Fruit fly (Drosophila melanogaster) whole organism, embryonic: ENCODE results near the gene hry.

ENCODE experiments used
- Atf3 ChIP-seq: fragments of 200-800 bp; sonication (Bioruptor generic); optimal IDR thresholded peaks from 3 replicates; lab custom pipeline; 2016; ENCODE audit warnings: missing biosample characterization, missing genetic modification characterization
- Awh ChIP-seq: fragments of 200-800 bp; sonication (Bioruptor generic); IDR thresholded peaks from 2 replicates; pipeline ENCODE4, ENCODE4 v1.3.6; 2022; ENCODE audit warnings: missing biosample characterization, missing genetic modification characterization
- Bdp1 ChIP-seq: fragments of 200-800 bp; sonication (Bioruptor generic); optimal IDR thresholded peaks from 3 replicates; lab custom pipeline; 2016; ENCODE audit warnings: missing biosample characterization, missing genetic modification characterization
- CG10147 ChIP-seq: fragments of 200-800 bp; sonication (Bioruptor generic); optimal IDR thresholded peaks from 2 replicates; lab custom pipeline; 2019; ENCODE audit warnings: missing biosample characterization, mild to moderate bottlenecking, missing genetic modification characterization, moderate library complexity
- CG10274 ChIP-seq: fragments of 200-800 bp; sonication (Bioruptor generic); optimal IDR thresholded peaks from 3 replicates; lab custom pipeline; 2017; ENCODE audit warnings: missing biosample characterization, mild to moderate bottlenecking, missing genetic modification characterization
- CG11695 ChIP-seq: fragments of 200-800 bp; sonication (Bioruptor generic); IDR thresholded peaks from 3 replicates; pipeline ENCODE4 v1.3.6; 2022; ENCODE audit warnings: missing biosample characterization, missing genetic modification characterization
- CG17568 ChIP-seq: fragments of 200-800 bp; sonication (Bioruptor generic); optimal IDR thresholded peaks from 2 replicates; lab custom pipeline; 2018; ENCODE audit warnings: missing biosample characterization, mild to moderate bottlenecking, missing genetic modification characterization, moderate library complexity
- CG17802 ChIP-seq: fragments of 200-800 bp; sonication (Bioruptor generic); optimal IDR thresholded peaks from 2 replicates; lab custom pipeline; 2018; ENCODE audit warnings: missing biosample characterization, mild to moderate bottlenecking, missing genetic modification characterization, moderate library complexity
- CG1832 ChIP-seq: fragments of 200-800 bp; sonication (Bioruptor generic); optimal IDR thresholded peaks from 2 replicates; lab custom pipeline; 2017; ENCODE audit warnings: missing biosample characterization, mild to moderate bottlenecking, missing genetic modification characterization, inconsistent platforms
- CG2889 ChIP-seq: fragments of 200-800 bp; sonication (Bioruptor generic); IDR thresholded peaks from 3 replicates; pipeline ENCODE4 v1.3.6; 2022; ENCODE audit warnings: missing biosample characterization, missing genetic modification characterization
- CG3281 ChIP-seq: fragments of 200-800 bp; sonication (Bioruptor generic); optimal IDR thresholded peaks from 3 replicates; lab custom pipeline; 2017; ENCODE audit warnings: missing biosample characterization, mild to moderate bottlenecking, missing genetic modification characterization
- CG33213 ChIP-seq: fragments of 200-800 bp; sonication (Bioruptor generic); optimal IDR thresholded peaks from 3 replicates; lab custom pipeline; 2016; ENCODE audit warnings: missing biosample characterization, missing genetic modification characterization
- CG4854 ChIP-seq: fragments of 200-800 bp; sonication (Bioruptor generic); optimal IDR thresholded peaks from 2 replicates; lab custom pipeline; 2016; ENCODE audit warnings: missing biosample characterization, missing genetic modification characterization, inconsistent platforms
- CG6254 ChIP-seq: fragments of 200-800 bp; sonication (Bioruptor generic); optimal IDR thresholded peaks from 3 replicates; lab custom pipeline; 2017; ENCODE audit warnings: mild to moderate bottlenecking, missing biosample characterization, missing genetic modification reagents, missing genetic modification characterization
- CG6765 ChIP-seq: fragments of 200-800 bp; sonication (Bioruptor generic); optimal IDR thresholded peaks from 3 replicates; lab custom pipeline; 2017; ENCODE audit warnings: missing biosample characterization, mild to moderate bottlenecking, missing genetic modification characterization
- CG7556 ChIP-seq: fragments of 200-800 bp; sonication (Bioruptor generic); optimal IDR thresholded peaks from 2 replicates; lab custom pipeline; 2017; ENCODE audit warnings: missing biosample characterization, mild to moderate bottlenecking, missing genetic modification characterization
- CG9215 ChIP-seq: fragments of 200-800 bp; sonication (Bioruptor generic); IDR thresholded peaks from 2 replicates; pipeline ENCODE4 v1.3.6; 2022; ENCODE audit warnings: missing biosample characterization, missing genetic modification characterization
- CG9797 ChIP-seq: fragments of 200-800 bp; sonication (Bioruptor generic); optimal IDR thresholded peaks from 3 replicates; lab custom pipeline; 2018; ENCODE audit warnings: missing biosample characterization, mild to moderate bottlenecking, missing genetic modification characterization
- CTCF ChIP-seq: fragments of 200-800 bp; sonication (Bioruptor generic); optimal IDR thresholded peaks from 2 replicates; lab custom pipeline; 2017; ENCODE audit warnings: missing biosample characterization, mild to moderate bottlenecking, missing genetic modification characterization, moderate library complexity
- E2f2 ChIP-seq: fragments of 200-800 bp; sonication (Bioruptor generic); IDR thresholded peaks from 2 replicates; pipeline ENCODE4 v1.3.6; 2022; ENCODE audit warnings: missing biosample characterization, missing genetic modification characterization
- Fer2 ChIP-seq: fragments of 200-800 bp; sonication (Bioruptor generic); optimal IDR thresholded peaks from 2 replicates; lab custom pipeline; 2018; ENCODE audit warnings: missing biosample characterization, mild to moderate bottlenecking, missing genetic modification characterization, moderate library complexity
- HLH54F ChIP-seq: fragments of 200-800 bp; sonication (Bioruptor generic); optimal IDR thresholded peaks from 3 replicates; lab custom pipeline; 2016; ENCODE audit warnings: missing biosample characterization, missing genetic modification characterization
- Med ChIP-seq: fragments of 200-800 bp; sonication (Bioruptor generic); peaks from one replicate; lab custom pipeline; 2016; ENCODE audit warnings: missing biosample characterization, missing genetic modification characterization, mild to moderate bottlenecking, inconsistent platforms, moderate library complexity
- Ssrp ChIP-seq: fragments of 200-800 bp; sonication (Bioruptor generic); optimal IDR thresholded peaks from 2 replicates; lab custom pipeline; 2018; ENCODE audit warnings: missing biosample characterization, mild to moderate bottlenecking, missing genetic modification characterization, moderate library complexity
- Taf1 ChIP-seq: fragments of 200-800 bp; sonication (Bioruptor generic); IDR thresholded peaks from 2 replicates; pipeline ENCODE4 v1.3.6; 2022; ENCODE audit warnings: missing biosample characterization, missing genetic modification characterization
- YL-1 ChIP-seq: fragments of 200-800 bp; sonication (Bioruptor generic); optimal IDR thresholded peaks from 3 replicates; lab custom pipeline; 2017; ENCODE audit warnings: missing biosample characterization, mild to moderate bottlenecking, missing genetic modification characterization
- al ChIP-seq: fragments of 200-800 bp; sonication (Bioruptor generic); IDR thresholded peaks from 2 replicates; pipeline ENCODE4 v1.3.6; 2022; ENCODE audit warnings: missing biosample characterization, missing genetic modification characterization
- amos ChIP-seq: fragments of 200-800 bp; sonication (Bioruptor generic); IDR thresholded peaks from 2 replicates; pipeline ENCODE4 v1.3.6; 2022; ENCODE audit warnings: missing biosample characterization, missing genetic modification characterization; ENCODE audit not compliant: partially characterized antibody
- bcd ChIP-seq: fragments of 200-800 bp; sonication (Bioruptor generic); optimal IDR thresholded peaks from 2 replicates; lab custom pipeline; 2017; ENCODE audit warnings: missing biosample characterization, mild to moderate bottlenecking, missing genetic modification characterization
- chm ChIP-seq: fragments of 200-800 bp; sonication (Bioruptor generic); IDR thresholded peaks from 2 replicates; pipeline ENCODE4 v1.3.6; 2022; ENCODE audit warnings: missing biosample characterization, missing genetic modification characterization
- corto ChIP-seq: fragments of 200-800 bp; sonication (Bioruptor generic); optimal IDR thresholded peaks from 2 replicates; lab custom pipeline; 2016; ENCODE audit warnings: missing biosample characterization, mild to moderate bottlenecking, missing genetic modification characterization, moderate library complexity
- cwo ChIP-seq: fragments of 200-800 bp; sonication (Bioruptor generic); optimal IDR thresholded peaks from 3 replicates; lab custom pipeline; 2017; ENCODE audit warnings: missing biosample characterization, missing genetic modification characterization, mild to moderate bottlenecking, moderate library complexity, missing genetic modification reagents
- disco-r ChIP-seq: fragments of 200-800 bp; sonication (Bioruptor generic); optimal IDR thresholded peaks from 2 replicates; lab custom pipeline; 2016; ENCODE audit warnings: missing biosample characterization, missing genetic modification characterization
- en ChIP-seq: fragments of 200-800 bp; sonication (Bioruptor generic); optimal IDR thresholded peaks from 2 replicates; lab custom pipeline; 2016; ENCODE audit warnings: missing biosample characterization, missing genetic modification characterization
- gcm2 ChIP-seq: fragments of 200-800 bp; sonication (Bioruptor generic); optimal IDR thresholded peaks from 2 replicates; lab custom pipeline; 2016; ENCODE audit warnings: missing biosample characterization, missing genetic modification characterization
- h ChIP-seq: fragments of >200 bp; optimal IDR thresholded peaks from 2 replicates; lab custom pipeline; 2017
- hb ChIP-seq: fragments of 200-800 bp; sonication (Bioruptor generic); IDR thresholded peaks from 3 replicates; pipeline ENCODE4 v1.3.6; 2022; ENCODE audit warnings: missing biosample characterization, missing genetic modification characterization; ENCODE audit not compliant: partially characterized antibody
- klu ChIP-seq: fragments of 200-800 bp; sonication (Bioruptor generic); IDR thresholded peaks from 2 replicates; pipeline ENCODE4 v1.3.6; 2022; ENCODE audit warnings: missing biosample characterization, missing genetic modification characterization
- lilli ChIP-seq: fragments of 200-800 bp; sonication (Bioruptor generic); optimal IDR thresholded peaks from 3 replicates; lab custom pipeline; 2016; ENCODE audit warnings: missing biosample characterization, missing genetic modification characterization
- lov ChIP-seq, 2 experiments: fragments of 200-800 bp in 1 of 2; fragments of >200 bp in 1 of 2; sonication (Bioruptor generic) in 1 of 2; IDR thresholded peaks in 1 of 2; optimal IDR thresholded peaks in 1 of 2; 2 replicates in 1 of 2; 3 replicates in 1 of 2; pipeline versions ENCODE4 v1.3.6 to Lab custom; 2017 to 2022; ENCODE audit warnings: missing biosample characterization in 1 of 2, missing genetic modification characterization in 1 of 2
- luna ChIP-seq: fragments of 200-800 bp; sonication (Bioruptor generic); optimal IDR thresholded peaks from 2 replicates; lab custom pipeline; 2016; ENCODE audit warnings: missing biosample characterization, missing genetic modification characterization
- onecut ChIP-seq: fragments of 200-800 bp; sonication (Bioruptor generic); IDR thresholded peaks from 2 replicates; pipeline ENCODE4 v1.3.6; 2022; ENCODE audit warnings: missing biosample characterization, missing genetic modification characterization
- pfk ChIP-seq: fragments of 200-800 bp; sonication (Bioruptor generic); optimal IDR thresholded peaks from 2 replicates; lab custom pipeline; 2018; ENCODE audit warnings: missing biosample characterization, mild to moderate bottlenecking, missing genetic modification characterization, moderate library complexity
- phol ChIP-seq: fragments of 200-800 bp; sonication (Bioruptor generic); optimal IDR thresholded peaks from 3 replicates; lab custom pipeline; 2018; ENCODE audit warnings: missing biosample characterization, mild to moderate bottlenecking, missing genetic modification characterization, moderate library complexity
- pnt ChIP-seq: fragments of 200-800 bp; sonication (Bioruptor generic); optimal IDR thresholded peaks from 3 replicates; lab custom pipeline; 2016; ENCODE audit warnings: missing biosample characterization, missing genetic modification characterization
- salm ChIP-seq: fragments of 200-800 bp; sonication (Bioruptor generic); optimal IDR thresholded peaks from 2 replicates; lab custom pipeline; 2018; ENCODE audit warnings: missing biosample characterization, mild to moderate bottlenecking, missing genetic modification characterization
- schlank ChIP-seq: fragments of 200-800 bp; sonication (Bioruptor generic); optimal IDR thresholded peaks from 2 replicates; lab custom pipeline; 2018; ENCODE audit warnings: missing biosample characterization, mild to moderate bottlenecking, missing genetic modification characterization
- shn ChIP-seq: fragments of 200-800 bp; sonication (Bioruptor generic); optimal IDR thresholded peaks from 3 replicates; lab custom pipeline; 2016; ENCODE audit warnings: missing biosample characterization, missing genetic modification characterization
- slp2 ChIP-seq: fragments of 200-800 bp; sonication (Bioruptor generic); optimal IDR thresholded peaks from 2 replicates; lab custom pipeline; 2016; ENCODE audit warnings: missing biosample characterization, missing genetic modification characterization
- so ChIP-seq: fragments of 200-800 bp; sonication (Bioruptor generic); IDR thresholded peaks from 3 replicates; pipeline ENCODE4 v1.3.6; 2022; ENCODE audit warnings: missing biosample characterization, missing genetic modification characterization
- tgo ChIP-seq: fragments of 200-800 bp; sonication (Bioruptor generic); IDR thresholded peaks from 3 replicates; pipeline ENCODE4 v1.3.6; 2022; ENCODE audit warnings: missing biosample characterization, missing genetic modification characterization
- tup ChIP-seq: fragments of 200-800 bp; sonication (Bioruptor generic); optimal IDR thresholded peaks from 2 replicates; lab custom pipeline; 2016; ENCODE audit warnings: missing biosample characterization, mild to moderate bottlenecking, missing genetic modification characterization, moderate library complexity

hry gene

DNA sequence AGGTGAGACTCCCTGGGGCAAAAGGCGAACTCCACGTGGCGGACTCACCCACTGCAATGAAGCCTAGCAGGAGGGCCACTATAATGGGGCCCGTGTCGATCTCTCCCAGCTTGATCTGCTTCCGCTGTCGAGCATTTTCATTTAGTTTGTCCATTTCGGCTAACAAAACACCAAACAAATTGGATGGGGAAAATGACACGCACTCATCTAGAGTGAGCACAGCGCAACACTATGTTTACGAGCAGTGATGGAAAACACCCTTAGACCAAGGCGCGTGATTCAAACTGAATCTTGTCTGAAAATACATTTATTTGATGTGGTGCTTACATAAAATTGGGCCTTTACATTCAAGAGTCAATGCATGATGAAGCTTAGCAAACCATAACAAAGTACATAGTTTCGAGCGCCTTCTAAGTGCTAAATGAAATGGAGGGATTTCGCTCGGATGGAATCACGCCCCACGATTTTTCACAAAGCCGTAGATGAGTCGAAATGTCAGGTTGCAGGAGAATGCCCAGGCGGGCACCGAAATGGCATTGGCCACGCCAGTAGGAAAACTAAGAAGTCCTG lies 44.5 kb downstream of the hry start, which contains the start of gene SrpRbeta (continued):
- TF ChIP-seq CG4854 (GFP tag; lab: Kevin White, UChicago) (no peak), CG17568 (GFP tag; lab: Kevin White, UChicago) (no peak), Atf3 (no peak), HLH54F (peak; percentile 30), schlank (tag; lab: Kevin White, UChicago) (no peak), CG2889 (GFP tag; lab: Robert Waterston, UW) (no peak), Med (GFP tag; lab: Kevin White, UChicago) (peak; percentile 92), CG9215 (GFP tag; lab: Robert Waterston, UW) (no peak), so (GFP tag; lab: Robert Waterston, UW) (0 out of 3 replicates have a peak, but pooled peaks have one; percentile 52), CG11695 (GFP tag; lab: Robert Waterston, UW) (no peak), bcd (no peak), amos (GFP tag; lab: Robert Waterston, UW) (peak; percentile 7; the same call in 1 of the 2 replicates), tup (GFP tag; lab: Kevin White, UChicago) (no peak), CG1832 (no peak), gcm2 (no peak), CG3281 (no peak), h (lab: Kevin White, UChicago) (no peak), pnt (GFP tag; lab: Kevin White, UChicago) (no peak), CG10274 (GFP tag; lab: Kevin White, UChicago) (no peak), tgo (GFP tag; lab: Robert Waterston, UW) (no peak), phol (no peak), Taf1 (GFP tag; lab: Robert Waterston, UW) (no peak), E2f2 (peak; percentile 95), CTCF (GFP tag; lab: Kevin White, UChicago) (peak; percentile 23), shn (GFP tag; lab: Kevin White, UChicago) (peak; percentile 14), disco-r (GFP tag; lab: Kevin White, UChicago) (no peak), Ssrp (tag; lab: Kevin White, UChicago) (no peak), klu (no peak), en (no peak), YL-1 (peak; percentile 87), CG17802 (tag; lab: Kevin White, UChicago) (no peak), salm (tag; lab: Kevin White, UChicago) (no peak), corto (GFP tag; lab: Kevin White, UChicago) (no peak), Bdp1 (GFP tag; lab: Kevin White, UChicago) (no peak), lov (optimal IDR thresholded peaks at IDR 0.05; lab: Kevin White, UChicago) (no peak), lov (GFP tag; IDR thresholded peaks at IDR 0.05; lab: Robert Waterston, UW) (no peak), onecut (GFP tag; lab: Robert Waterston, UW) (no peak), chm (no peak), pfk (GFP tag; lab: Kevin White, UChicago) (no peak), Awh (GFP tag; lab: Robert Waterston, UW) (no peak), CG10147 (GFP tag; lab: Kevin White, UChicago) (no peak), hb (GFP tag; lab: Robert Waterston, UW) (no peak), Fer2 (tag; lab: Kevin White, UChicago) (no peak), CG7556 (GFP tag; lab: Kevin White, UChicago) (no peak), cwo (no peak), al (GFP tag; lab: Robert Waterston, UW) (no peak), CG6254 (GFP tag; lab: Kevin White, UChicago) (no peak), CG6765 (GFP tag; lab: Kevin White, UChicago) (no peak), slp2 (GFP tag; lab: Kevin White, UChicago) (no peak), luna (GFP tag; lab: Kevin White, UChicago) (no peak), CG9797 (GFP tag; lab: Kevin White, UChicago) (no peak), CG33213 (peak; percentile 54), lilli (GFP tag; lab: Kevin White, UChicago) (peak; percentile 40)
